Worm (Caenorhabditis elegans): ENCODE measurements around the gene znf-622.

znf-622 gene

DNA sequence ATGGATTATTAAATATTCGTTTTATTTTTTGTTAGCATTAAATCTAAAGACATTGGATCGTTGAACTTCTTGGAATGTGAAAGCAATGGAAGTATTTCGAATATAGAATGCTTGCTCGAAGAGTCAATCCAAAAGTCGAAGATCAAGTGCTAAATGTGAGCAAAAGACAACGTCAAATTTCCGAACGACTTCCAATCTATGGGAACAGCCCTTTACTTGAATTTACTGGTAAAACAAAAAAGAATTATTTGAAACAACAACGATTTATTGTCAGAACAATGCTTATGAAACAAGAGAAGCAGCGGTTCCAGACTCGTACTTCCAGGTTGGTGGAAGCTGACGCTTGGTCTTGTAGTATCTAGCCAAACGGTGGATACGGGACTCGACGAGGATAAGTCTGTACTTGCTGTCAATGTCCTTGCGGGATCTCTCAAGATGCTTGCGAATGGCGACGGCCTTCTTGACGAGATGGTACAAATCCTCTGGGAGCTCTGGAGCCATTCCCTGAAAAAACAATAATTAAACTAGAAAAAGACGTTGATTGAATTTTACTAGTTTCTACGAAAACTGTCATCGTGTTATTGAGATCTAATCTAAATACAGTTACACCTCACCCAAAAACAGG, 7.5 kb upstream of the znf-622 start (continued):
- peak; percentile 86 for TF ChIP-seq Y53G8AR.9 (GFP tag; conservative IDR thresholded peaks at IDR 0.05)
- TF ChIP-seq rec-8 (tag; optimal IDR thresholded peaks at IDR 0.05): peak in 1 of 2 experiments; percentile 47
- no peak for TF ChIP-seq sea-2 (GFP tag; IDR thresholded peaks at IDR 0.05)
- no peak for TF ChIP-seq ceh-27 (GFP tag; optimal IDR thresholded peaks at IDR 0.05)
- TF ChIP-seq lin-40 (tag; optimal IDR thresholded peaks at IDR 0.05): no peak
- no peak for TF ChIP-seq aptf-2 (GFP tag; conservative IDR thresholded peaks at IDR 0.05)
- peak; percentile 53 for TF ChIP-seq ZK185.1 (tag; optimal IDR thresholded peaks at IDR 0.05; ENCODE audit: poor library complexity, severe bottlenecking)
- TF ChIP-seq somi-1 (GFP tag; optimal IDR thresholded peaks at IDR 0.05): peak; percentile 38
- no peak for TF ChIP-seq C06A6.2 (GFP tag; conservative IDR thresholded peaks at IDR 0.05)
- TF ChIP-seq ceh-79 (tag; optimal IDR thresholded peaks at IDR 0.05): peak; percentile 36
- TF ChIP-seq fkh-3 (tag; optimal IDR thresholded peaks at IDR 0.05): no peak
- peak; percentile 58 for TF ChIP-seq D2030.7 (GFP tag; IDR thresholded peaks at IDR 0.05)
- no peak for TF ChIP-seq rpc-1 (optimal IDR thresholded peaks at IDR 0.05)
- peak; percentile 11 for TF ChIP-seq rpc-1 (tag; optimal IDR thresholded peaks at IDR 0.05)
- peak; percentile 69 for TF ChIP-seq snpc-4 (GFP tag; optimal IDR thresholded peaks at IDR 0.05)
- peak in 2 of 4 experiments; percentile 10 to 63 for TF ChIP-seq snpc-4 (tag; optimal IDR thresholded peaks at IDR 0.05)
- TF ChIP-seq K11D2.4 (GFP tag; IDR thresholded peaks at IDR 0.05): 0 out of 2 replicates have a peak, but pooled peaks have one; percentile 36
- no peak for TF ChIP-seq ztf-25 (GFP tag; IDR thresholded peaks at IDR 0.05)
- TF ChIP-seq snpc-3.4 (tag; optimal IDR thresholded peaks at IDR 0.05): peak; percentile 87
- TF ChIP-seq attf-6 (GFP tag; IDR thresholded peaks at IDR 0.05): peak; percentile 81
- TF ChIP-seq repo-1 (tag; optimal IDR thresholded peaks at IDR 0.05): peak; percentile 74
- TF ChIP-seq F10E7.11 (tag; optimal IDR thresholded peaks at IDR 0.05): no peak
- peak; percentile 76 for TF ChIP-seq die-1 (tag; optimal IDR thresholded peaks at IDR 0.05)
- no peak for TF ChIP-seq nhr-179 (tag; optimal IDR thresholded peaks at IDR 0.05)
- 0 out of 2 replicates have a peak, but pooled peaks have one; percentile 20 for TF ChIP-seq ceh-91 (GFP tag; IDR thresholded peaks at IDR 0.05)
- TF ChIP-seq cebp-2 (GFP tag; IDR thresholded peaks at IDR 0.05): no peak
- TF ChIP-seq snpc-1.3 (tag; optimal IDR thresholded peaks at IDR 0.05; ENCODE audit: insufficient read depth): peak; percentile 32
- peak; percentile 80 for TF ChIP-seq lin-26 (GFP tag; IDR thresholded peaks at IDR 0.05)
- TF ChIP-seq hlh-12 (tag; optimal IDR thresholded peaks at IDR 0.05): no peak
- TF ChIP-seq athp-1 (tag; optimal IDR thresholded peaks at IDR 0.05): peak; percentile 76
- TF ChIP-seq B0261.1 (tag; optimal IDR thresholded peaks at IDR 0.05): peak; percentile 5
- TF ChIP-seq attf-5 (GFP tag; optimal IDR thresholded peaks at IDR 0.05): peak; percentile 20
- TF ChIP-seq gei-17 (GFP tag; optimal IDR thresholded peaks at IDR 0.05): no peak
- TF ChIP-seq Y53F4B.3 (GFP tag; IDR thresholded peaks at IDR 0.05): no peak
- TF ChIP-seq madf-3 (GFP tag; IDR thresholded peaks at IDR 0.05): peak; percentile 63
- no peak for TF ChIP-seq ceh-58 (GFP tag; IDR thresholded peaks at IDR 0.05)
- TF ChIP-seq egrh-3 (GFP tag; IDR thresholded peaks at IDR 0.05): no peak
- 0 out of 2 replicates have a peak, but pooled peaks have one; percentile 33 for TF ChIP-seq F37B4.10 (GFP tag; IDR thresholded peaks at IDR 0.05)
- TF ChIP-seq K12H6.12 (tag; optimal IDR thresholded peaks at IDR 0.05): no peak
- peak; percentile 56; the same call in 1 of the 2 replicates for TF ChIP-seq Y95B8A.8 (GFP tag; IDR thresholded peaks at IDR 0.05)
- TF ChIP-seq lin-54 (GFP tag; optimal IDR thresholded peaks at IDR 0.05): peak; percentile 73
- no peak for TF ChIP-seq lir-1 (GFP tag; conservative IDR thresholded peaks at IDR 0.05)
- peak; percentile 46 for TF ChIP-seq nhr-90 (tag; optimal IDR thresholded peaks at IDR 0.05)
- TF ChIP-seq ccch-3 (GFP tag; optimal IDR thresholded peaks at IDR 0.05): no peak
- TF ChIP-seq dpff-1 (tag; optimal IDR thresholded peaks at IDR 0.05): no peak
- peak; percentile 38 for TF ChIP-seq F33H1.4 (GFP tag; IDR thresholded peaks at IDR 0.05)
- no peak for TF ChIP-seq F55B11.4 (tag; optimal IDR thresholded peaks at IDR 0.05; ENCODE audit: borderline replicate concordance, insufficient read depth)
- TF ChIP-seq madf-10 (tag; optimal IDR thresholded peaks at IDR 0.05): no peak

Data from whole organism, young adult.